Fruit fly (Drosophila melanogaster): ENCODE data around the gene mRpL45.

The mRpL45 gene

dm6 chr3R:22627936-22628513 lies 9.7 kb downstream of the mRpL45 start (continued):
- TF ChIP-seq Stat92E (GFP tag; optimal IDR thresholded peaks at IDR 0.05): no peak
- TF ChIP-seq CG10267 (tag; optimal IDR thresholded peaks at IDR 0.05): no peak
- TF ChIP-seq odd (GFP tag; optimal IDR thresholded peaks at IDR 0.05): no peak
- TF ChIP-seq Hsf (GFP tag; optimal IDR thresholded peaks at IDR 0.05): peak; percentile 41
- peak; percentile 53 for TF ChIP-seq esg (GFP tag; conservative IDR thresholded peaks at IDR 0.05)
- TF ChIP-seq CG11723 (GFP tag; optimal IDR thresholded peaks at IDR 0.05): peak; percentile 19
- TF ChIP-seq Bteb2 (GFP tag; optimal IDR thresholded peaks at IDR 0.05): no peak
- TF ChIP-seq sc (optimal IDR thresholded peaks at IDR 0.05): no peak
- no peak for TF ChIP-seq sc (GFP tag; optimal IDR thresholded peaks at IDR 0.05)
- peak; percentile 24 for TF ChIP-seq ERR (GFP tag; optimal IDR thresholded peaks at IDR 0.05)
- no peak for TF ChIP-seq ewg (GFP tag; optimal IDR thresholded peaks at IDR 0.05)
- TF ChIP-seq zen (tag; optimal IDR thresholded peaks at IDR 0.05): no peak
- peak; percentile 15 for TF ChIP-seq bab2 (GFP tag; optimal IDR thresholded peaks at IDR 0.05)
- no peak for TF ChIP-seq B-H2 (GFP tag; optimal IDR thresholded peaks at IDR 0.05)
- TF ChIP-seq sna (GFP tag; IDR thresholded peaks at IDR 0.05; ENCODE audit: partially characterized antibody): no peak
- no peak for TF ChIP-seq pan (optimal IDR thresholded peaks at IDR 0.05)
- TF ChIP-seq pan (GFP tag; optimal IDR thresholded peaks at IDR 0.05 in 1 of 2, IDR thresholded peaks at IDR 0.05 in 1 of 2): peak in 1 of 2 experiments; percentile 41
- TF ChIP-seq Pdp1 (GFP tag; optimal IDR thresholded peaks at IDR 0.05): peak in 1 of 2 experiments; percentile 1
- TF ChIP-seq CG14710 (tag; optimal IDR thresholded peaks at IDR 0.05): no peak
- no peak for TF ChIP-seq CG4730 (GFP tag; IDR thresholded peaks at IDR 0.05)
- TF ChIP-seq toy (GFP tag; IDR thresholded peaks at IDR 0.05): no peak
- TF ChIP-seq CG7745 (tag; optimal IDR thresholded peaks at IDR 0.05): no peak
- no peak for TF ChIP-seq nerfin-1 (tag; optimal IDR thresholded peaks at IDR 0.05)
- TF ChIP-seq bsh (GFP tag; optimal IDR thresholded peaks at IDR 0.05): peak in 1 of 2 experiments; percentile 49
- no peak for TF ChIP-seq CG7556 (GFP tag; optimal IDR thresholded peaks at IDR 0.05)
- TF ChIP-seq bowl (GFP tag; IDR thresholded peaks at IDR 0.05): no peak
- no peak for TF ChIP-seq CG4854 (GFP tag; optimal IDR thresholded peaks at IDR 0.05)
- no peak for TF ChIP-seq Dbx (GFP tag; IDR thresholded peaks at IDR 0.05)
- TF ChIP-seq fd3F (GFP tag; optimal IDR thresholded peaks at IDR 0.05): peak; percentile 37
- no peak for TF ChIP-seq nau (GFP tag; optimal IDR thresholded peaks at IDR 0.05)
- TF ChIP-seq Ravus (GFP tag; IDR thresholded peaks at IDR 0.05): no peak
- no peak for TF ChIP-seq zen2 (GFP tag; IDR thresholded peaks at IDR 0.05; ENCODE audit: partially characterized antibody)
- peak in 1 of 2 experiments; percentile 58 for TF ChIP-seq Hr51 (GFP tag; optimal IDR thresholded peaks at IDR 0.05)
- peak; percentile 62 for TF ChIP-seq CG15269 (tag; optimal IDR thresholded peaks at IDR 0.05)
- TF ChIP-seq CG31388 (GFP tag; optimal IDR thresholded peaks at IDR 0.05): no peak
- TF ChIP-seq Trl (optimal IDR thresholded peaks at IDR 0.05): no peak
- no peak for TF ChIP-seq Trl (GFP tag; optimal IDR thresholded peaks at IDR 0.05)
- no peak for TF ChIP-seq Elba2 (GFP tag; optimal IDR thresholded peaks at IDR 0.05)
- TF ChIP-seq CG9215 (GFP tag; IDR thresholded peaks at IDR 0.05): no peak
- no peak for TF ChIP-seq onecut (GFP tag; IDR thresholded peaks at IDR 0.05)
- no peak for TF ChIP-seq tgo (GFP tag; IDR thresholded peaks at IDR 0.05)
- TF ChIP-seq ken (GFP tag; IDR thresholded peaks at IDR 0.05): 0 out of 3 replicates have a peak, but pooled peaks have one; percentile 18
- no peak for TF ChIP-seq disco-r (GFP tag; optimal IDR thresholded peaks at IDR 0.05)
- TF ChIP-seq CG34224 (GFP tag; IDR thresholded peaks at IDR 0.05; ENCODE audit: partially characterized antibody): no peak
- TF ChIP-seq CG6791 (GFP tag; IDR thresholded peaks at IDR 0.05; ENCODE audit: partially characterized antibody): no peak
- TF ChIP-seq luna (GFP tag; optimal IDR thresholded peaks at IDR 0.05): no peak
- TF ChIP-seq jumu (GFP tag; optimal IDR thresholded peaks at IDR 0.05): no peak
- no peak for TF ChIP-seq CG3407 (GFP tag; optimal IDR thresholded peaks at IDR 0.05)
- TF ChIP-seq CG16863 (GFP tag; optimal IDR thresholded peaks at IDR 0.05): no peak
- TF ChIP-seq gce (GFP tag; IDR thresholded peaks at IDR 0.05): no peak
- TF ChIP-seq lbe (GFP tag; optimal IDR thresholded peaks at IDR 0.05): no peak
